Worm (Caenorhabditis elegans) whole organism, young adult: Measurements from ENCODE around the gene spo-11.
A peak's percentile ranks its signal among the peaks of the same experiment; 100 is the strongest.

Experiments used
- B0019.2 ChIP-seq: fragments of 200-800 bp; sonication (Bioruptor generic); conservative IDR thresholded peaks from 2 replicates; pipeline ENCODE4 v1.3.6; 2022; ENCODE audit warnings: missing genetic modification reagents, missing genetic modification characterization, missing compliant biosample characterization
- F10E7.11 ChIP-seq: sonication (generic microtip); optimal IDR thresholded peaks from 2 replicates; lab custom pipeline; 2017; ENCODE audit warnings: mild to moderate bottlenecking, missing genetic modification characterization, moderate library complexity, missing compliant biosample characterization
- F22D6.2 ChIP-seq: sonication (generic microtip); optimal IDR thresholded peaks from 2 replicates; lab custom pipeline; 2016; ENCODE audit warnings: mild to moderate bottlenecking, missing genetic modification characterization, missing compliant biosample characterization
- F33H1.4 ChIP-seq: fragments of 200-800 bp; sonication (Bioruptor generic); IDR thresholded peaks from 2 replicates; pipeline ENCODE4 v1.3.6; 2022; ENCODE audit warnings: missing genetic modification reagents, missing genetic modification characterization, missing compliant biosample characterization
- F52B5.7 ChIP-seq: sonication (generic microtip); optimal IDR thresholded peaks from 2 replicates; lab custom pipeline; 2016; ENCODE audit warnings: mild to moderate bottlenecking, missing genetic modification characterization, missing compliant biosample characterization
- F55B11.4 ChIP-seq: sonication (generic microtip); optimal IDR thresholded peaks from 2 replicates; lab custom pipeline; 2016; ENCODE audit warnings: missing compliant biosample characterization, missing genetic modification characterization, borderline replicate concordance; ENCODE audit not compliant: insufficient read depth
- F57A8.1 ChIP-seq: fragments of 200-800 bp; sonication (Bioruptor generic); optimal IDR thresholded peaks from 2 replicates; lab custom pipeline; 2018; ENCODE audit warnings: mild to moderate bottlenecking, missing genetic modification characterization, moderate library complexity, missing compliant biosample characterization
- K11D2.4 ChIP-seq: fragments of 200-800 bp; sonication (Bioruptor generic); IDR thresholded peaks from 2 replicates; pipeline ENCODE4 v1.3.6; 2022; ENCODE audit warnings: missing genetic modification reagents, missing genetic modification characterization, missing compliant biosample characterization
- T07F8.4 ChIP-seq: sonication (generic microtip); optimal IDR thresholded peaks from 2 replicates; lab custom pipeline; 2016; ENCODE audit warnings: mild to moderate bottlenecking, missing genetic modification characterization, moderate library complexity, missing compliant biosample characterization
- Y53F4B.3 ChIP-seq: fragments of 200-800 bp; sonication (Bioruptor generic); IDR thresholded peaks from 2 replicates; pipeline ENCODE4 v1.3.6; 2022; ENCODE audit warnings: missing genetic modification reagents, missing genetic modification characterization, missing compliant biosample characterization
- Y56A3A.18 ChIP-seq: fragments of 200-800 bp; sonication (Bioruptor generic); IDR thresholded peaks from 2 replicates; pipeline ENCODE4 v1.3.6; 2022; ENCODE audit warnings: missing genetic modification reagents, missing genetic modification characterization, missing compliant biosample characterization
- Y79H2A.3 ChIP-seq: fragments of 200-800 bp; sonication (Bioruptor generic); conservative IDR thresholded peaks from 2 replicates; pipeline ENCODE4 v1.3.6; 2022; ENCODE audit warnings: missing genetic modification reagents, missing genetic modification characterization, missing compliant biosample characterization
- Y95B8A.8 ChIP-seq: fragments of 200-800 bp; sonication (Bioruptor generic); IDR thresholded peaks from 2 replicates; pipeline ENCODE4 v1.3.6; 2022; ENCODE audit warnings: missing genetic modification reagents, missing genetic modification characterization, missing compliant biosample characterization
- athp-1 ChIP-seq: sonication (generic microtip); optimal IDR thresholded peaks from 2 replicates; lab custom pipeline; 2017; ENCODE audit warnings: mild to moderate bottlenecking, missing genetic modification characterization, missing compliant biosample characterization
- attf-5 ChIP-seq: fragments of 200-800 bp; sonication (Bioruptor generic); optimal IDR thresholded peaks from 2 replicates; lab custom pipeline; 2018; ENCODE audit warnings: mild to moderate bottlenecking, missing genetic modification characterization, missing compliant biosample characterization
- cebp-1 ChIP-seq, 2 experiments: fragments of 200-800 bp in 1 of 2; sonication (Bioruptor generic) in 1 of 2; sonication (generic microtip) in 1 of 2; IDR thresholded peaks in 1 of 2; optimal IDR thresholded peaks in 1 of 2; 2 replicates each; pipeline versions ENCODE4 v1.3.6 to Lab custom; 2017 to 2022; ENCODE audit warnings: missing compliant biosample characterization in 2 of 2, missing genetic modification characterization in 2 of 2, mild to moderate bottlenecking in 1 of 2, missing genetic modification reagents in 1 of 2, moderate library complexity in 1 of 2
- ceh-27 ChIP-seq: fragments of 200-800 bp; sonication (Bioruptor generic); optimal IDR thresholded peaks from 2 replicates; lab custom pipeline; 2018; ENCODE audit warnings: mild to moderate bottlenecking, missing genetic modification characterization, moderate library complexity, missing compliant biosample characterization
- ceh-79 ChIP-seq: sonication (generic microtip); optimal IDR thresholded peaks from 2 replicates; lab custom pipeline; 2017; ENCODE audit warnings: mild to moderate bottlenecking, missing genetic modification characterization, missing compliant biosample characterization
- efl-1 ChIP-seq: fragments of 150-350 bp; optimal IDR thresholded peaks from 2 replicates; lab custom pipeline; 2014; ENCODE audit warnings: missing biosample characterization, missing genetic modification reagents, missing genetic modification characterization
- egl-18 ChIP-seq: fragments of 200-800 bp; sonication (Bioruptor generic); IDR thresholded peaks from 2 replicates; pipeline ENCODE4 v1.3.6; 2022; ENCODE audit warnings: missing genetic modification reagents, missing genetic modification characterization, missing compliant biosample characterization
- egl-44 ChIP-seq: fragments of 200-800 bp; sonication (Bioruptor generic); IDR thresholded peaks from 2 replicates; pipeline ENCODE4 v1.3.6; 2022; ENCODE audit warnings: missing genetic modification reagents, missing genetic modification characterization, missing compliant biosample characterization
- egrh-3 ChIP-seq: fragments of 200-800 bp; sonication (Bioruptor generic); IDR thresholded peaks from 2 replicates; pipeline ENCODE4 v1.3.6; 2022; ENCODE audit warnings: missing genetic modification reagents, missing genetic modification characterization, missing compliant biosample characterization
- ets-4 ChIP-seq: fragments of 200-800 bp; sonication (Bioruptor generic); optimal IDR thresholded peaks from 2 replicates; lab custom pipeline; 2018; ENCODE audit warnings: mild to moderate bottlenecking, missing genetic modification characterization, missing compliant biosample characterization
- fkh-3 ChIP-seq: sonication (generic microtip); optimal IDR thresholded peaks from 2 replicates; lab custom pipeline; 2016; ENCODE audit warnings: mild to moderate bottlenecking, missing genetic modification characterization, missing compliant biosample characterization
- hlh-12 ChIP-seq: sonication (generic microtip); optimal IDR thresholded peaks from 2 replicates; lab custom pipeline; 2016; ENCODE audit warnings: missing genetic modification characterization, missing compliant biosample characterization
- hmg-20 ChIP-seq: fragments of 200-800 bp; sonication (Bioruptor generic); IDR thresholded peaks from 2 replicates; pipeline ENCODE4 v1.3.6; 2022; ENCODE audit warnings: missing genetic modification reagents, missing genetic modification characterization, missing compliant biosample characterization
- lag-1 ChIP-seq: fragments of 200-800 bp; sonication (Bioruptor generic); IDR thresholded peaks from 2 replicates; pipeline ENCODE4 v1.3.6; 2022; ENCODE audit warnings: missing genetic modification reagents, missing genetic modification characterization, missing compliant biosample characterization
- let-607 ChIP-seq, 2 experiments: fragments of 200-800 bp in 1 of 2; sonication (Bioruptor generic) in 1 of 2; sonication (generic microtip) in 1 of 2; optimal IDR thresholded peaks; 2 replicates each; lab custom pipeline; 2016 to 2018; ENCODE audit warnings: mild to moderate bottlenecking in 2 of 2, missing compliant biosample characterization in 2 of 2, missing genetic modification characterization in 2 of 2, moderate library complexity in 2 of 2, missing genotype in 1 of 2
- lin-26 ChIP-seq: fragments of 200-800 bp; sonication (Bioruptor generic); IDR thresholded peaks from 2 replicates; pipeline ENCODE4 v1.3.6; 2022; ENCODE audit warnings: missing genetic modification reagents, missing genetic modification characterization, missing compliant biosample characterization
- lsl-1 ChIP-seq: fragments of 200-800 bp; sonication (Bioruptor generic); optimal IDR thresholded peaks from 2 replicates; lab custom pipeline; 2018; ENCODE audit warnings: mild to moderate bottlenecking, missing genetic modification characterization, moderate library complexity, missing compliant biosample characterization
- lsy-27 ChIP-seq: sonication (generic microtip); optimal IDR thresholded peaks from 2 replicates; lab custom pipeline; 2017; ENCODE audit warnings: missing genetic modification characterization, mild to moderate bottlenecking, missing compliant biosample characterization, antibody characterized with exemption, missing genotype, borderline replicate concordance; ENCODE audit not compliant: insufficient read depth
- madf-6 ChIP-seq: fragments of 200-800 bp; sonication (Bioruptor generic); IDR thresholded peaks from 2 replicates; pipeline ENCODE4 v1.3.6; 2022; ENCODE audit warnings: missing genetic modification reagents, missing genetic modification characterization, missing compliant biosample characterization
- madf-8 ChIP-seq: fragments of 200-800 bp; sonication (Bioruptor generic); conservative IDR thresholded peaks from 2 replicates; pipeline ENCODE4 v1.3.6; 2022; ENCODE audit warnings: missing genetic modification reagents, missing genetic modification characterization, missing compliant biosample characterization
- mcd-1 ChIP-seq: fragments of 200-800 bp; sonication (Bioruptor generic); IDR thresholded peaks from 2 replicates; pipeline ENCODE4 v1.3.6; 2022; ENCODE audit warnings: missing genetic modification reagents, missing genetic modification characterization, missing compliant biosample characterization
- mel-28 ChIP-seq: sonication (generic microtip); optimal IDR thresholded peaks from 2 replicates; lab custom pipeline; 2016; ENCODE audit warnings: borderline replicate concordance, mild to moderate bottlenecking, missing genetic modification characterization, missing compliant biosample characterization
- nfya-1 ChIP-seq: sonication (generic microtip); optimal IDR thresholded peaks from 2 replicates; lab custom pipeline; 2017; ENCODE audit warnings: antibody characterized with exemption, missing compliant biosample characterization, missing genetic modification characterization, borderline replicate concordance; ENCODE audit not compliant: insufficient read depth
- nfya-2 ChIP-seq: fragments of 200-800 bp; sonication (Bioruptor generic); IDR thresholded peaks from 2 replicates; pipeline ENCODE4 v1.3.6; 2022; ENCODE audit warnings: missing genetic modification reagents, missing genetic modification characterization, missing compliant biosample characterization
- nfyb-1 ChIP-seq: fragments of 200-800 bp; sonication (Bioruptor generic); IDR thresholded peaks from 2 replicates; pipeline ENCODE4 v1.3.6; 2022; ENCODE audit warnings: missing genetic modification reagents, missing genetic modification characterization, missing compliant biosample characterization
- nhr-179 ChIP-seq: sonication (generic microtip); optimal IDR thresholded peaks from 2 replicates; lab custom pipeline; 2016; ENCODE audit warnings: mild to moderate bottlenecking, missing genetic modification characterization, missing compliant biosample characterization
- pbrm-1 ChIP-seq: fragments of 200-800 bp; sonication (Bioruptor generic); IDR thresholded peaks from 2 replicates; pipeline ENCODE4 v1.3.6; 2022; ENCODE audit warnings: missing genetic modification reagents, missing genetic modification characterization, missing compliant biosample characterization
- rcor-1 ChIP-seq: fragments of 200-800 bp; sonication (Bioruptor generic); IDR thresholded peaks from 2 replicates; pipeline ENCODE4 v1.3.6; 2022; ENCODE audit warnings: missing genetic modification reagents, missing genetic modification characterization, missing compliant biosample characterization
- snpc-1.1 ChIP-seq: sonication (generic microtip); optimal IDR thresholded peaks from 2 replicates; lab custom pipeline; 2017; ENCODE audit warnings: missing genetic modification characterization, mild to moderate bottlenecking, missing compliant biosample characterization, antibody characterized with exemption, moderate library complexity, missing genotype, missing genetic modification reagents; ENCODE audit not compliant: insufficient read depth
- snpc-3.4 ChIP-seq: sonication (generic microtip); optimal IDR thresholded peaks from 2 replicates; lab custom pipeline; 2017; ENCODE audit warnings: missing genetic modification characterization, mild to moderate bottlenecking, missing compliant biosample characterization, antibody characterized with exemption, moderate library complexity, missing genotype, missing genetic modification reagents
- unc-130 ChIP-seq: sonication (generic microtip); optimal IDR thresholded peaks from 2 replicates; lab custom pipeline; 2016; ENCODE audit warnings: missing genetic modification reagents, missing genetic modification characterization, missing compliant biosample characterization
- ztf-22 ChIP-seq: fragments of 200-800 bp; sonication (Bioruptor generic); optimal IDR thresholded peaks from 2 replicates; lab custom pipeline; 2018; ENCODE audit warnings: mild to moderate bottlenecking, missing genetic modification characterization, moderate library complexity, missing compliant biosample characterization

The spo-11 gene

ce11 chrIV:11142314-11143227 lies 17.9 kb upstream of the spo-11 start, which contains the start of gene skih-2 (continued):
- TF ChIP-seq Y79H2A.3 (GFP tag; lab: Robert Waterston, UW) (no peak), nhr-179 (tag; lab: Kevin White, UChicago) (no peak), Y56A3A.18 (GFP tag; lab: Robert Waterston, UW) (no peak), nfyb-1 (GFP tag; lab: Robert Waterston, UW) (peak; percentile 45; the same call in 1 of the 2 replicates), F10E7.11 (tag; lab: Kevin White, UChicago) (no peak), egrh-3 (no peak), fkh-3 (no peak), madf-8 (GFP tag; lab: Robert Waterston, UW) (peak; percentile 78), K11D2.4 (GFP tag; lab: Robert Waterston, UW) (no peak), B0019.2 (no peak), let-607 (tag; optimal IDR thresholded peaks at IDR 0.05; lab: Kevin White, UChicago) (no peak), mcd-1 (GFP tag; lab: Robert Waterston, UW) (no peak), egl-44 (GFP tag; lab: Robert Waterston, UW) (no peak), hlh-12 (tag; lab: Kevin White, UChicago) (no peak), lsl-1 (GFP tag; lab: Kevin White, UChicago) (peak; percentile 93), lsy-27 (tag; lab: Kevin White, UChicago) (no peak), ets-4 (GFP tag; lab: Kevin White, UChicago) (no peak), hmg-20 (GFP tag; lab: Robert Waterston, UW) (no peak), egl-18 (GFP tag; lab: Robert Waterston, UW) (no peak), attf-5 (no peak), F57A8.1 (GFP tag; lab: Kevin White, UChicago) (no peak), F55B11.4 (tag; lab: Kevin White, UChicago) (no peak), F22D6.2 (tag; lab: Kevin White, UChicago) (no peak), Y95B8A.8 (GFP tag; lab: Robert Waterston, UW) (no peak), rcor-1 (GFP tag; lab: Robert Waterston, UW) (peak; percentile 30; the same call in 1 of the 2 replicates), madf-6 (GFP tag; lab: Robert Waterston, UW) (peak; percentile 95), snpc-1.1 (tag; lab: Kevin White, UChicago) (no peak), lin-26 (GFP tag; lab: Robert Waterston, UW) (no peak), lag-1 (no peak), efl-1 (GFP tag; lab: Kevin White, UChicago) (peak; percentile 72), F33H1.4 (GFP tag; lab: Robert Waterston, UW) (peak; percentile 89), ceh-27 (GFP tag; lab: Kevin White, UChicago) (no peak), T07F8.4 (tag; lab: Kevin White, UChicago) (no peak), nfya-2 (GFP tag; lab: Robert Waterston, UW) (no peak), snpc-3.4 (tag; lab: Kevin White, UChicago) (peak; percentile 14), pbrm-1 (GFP tag; lab: Robert Waterston, UW) (no peak), nfya-1 (tag; lab: Kevin White, UChicago) (no peak), unc-130 (GFP tag; lab: Kevin White, UChicago) (peak; percentile 16), ceh-79 (tag; lab: Kevin White, UChicago) (no peak), F52B5.7 (tag; lab: Kevin White, UChicago) (no peak), Y53F4B.3 (GFP tag; lab: Robert Waterston, UW) (no peak), ztf-22 (no peak), cebp-1 (GFP tag; IDR thresholded peaks at IDR 0.05; lab: Robert Waterston, UW) (no peak), cebp-1 (tag; optimal IDR thresholded peaks at IDR 0.05; lab: Kevin White, UChicago) (no peak), mel-28 (tag; lab: Kevin White, UChicago) (no peak), athp-1 (tag; lab: Kevin White, UChicago) (no peak)
